Worm (Caenorhabditis elegans) whole organism, L2 larva: Measurements from ENCODE around the gene C08E8.5.
A peak's percentile ranks its signal among the peaks of the same experiment; 100 is the strongest.

ENCODE experiments used
- C34F6.9 ChIP-seq: fragments of 150-350 bp; optimal IDR thresholded peaks from 2 replicates; lab custom pipeline; 2014; ENCODE audit warnings: missing biosample characterization, missing genetic modification characterization
- F13H6.1 ChIP-seq: sonication (generic microtip); optimal IDR thresholded peaks from 2 replicates; lab custom pipeline; 2016; ENCODE audit warnings: missing genetic modification characterization, missing compliant biosample characterization
- R02D3.7 ChIP-seq: fragments of 150-350 bp; optimal IDR thresholded peaks from 2 replicates; lab custom pipeline; 2014; ENCODE audit warnings: missing biosample characterization, missing genetic modification characterization
- Y55F3AM.14 ChIP-seq: fragments of 200-800 bp; sonication (Bioruptor generic); optimal IDR thresholded peaks from 2 replicates; lab custom pipeline; 2018; ENCODE audit warnings: mild to moderate bottlenecking, missing genetic modification characterization, missing compliant biosample characterization
- ZK546.5 ChIP-seq: sonication (generic microtip); optimal IDR thresholded peaks from 2 replicates; lab custom pipeline; 2017; ENCODE audit warnings: missing biosample characterization, missing genetic modification characterization
- alr-1 ChIP-seq: fragments of 150-350 bp; optimal IDR thresholded peaks from 2 replicates; lab custom pipeline; 2014; ENCODE audit warnings: missing biosample characterization, missing genetic modification characterization
- ama-1 ChIP-seq: fragments of 150-350 bp; optimal IDR thresholded peaks from 2 replicates; lab custom pipeline; 2018; ENCODE audit warnings: inconsistent platforms
- blmp-1 ChIP-seq: sonication (generic microtip); optimal IDR thresholded peaks from 2 replicates; lab custom pipeline; 2017; ENCODE audit warnings: missing genetic modification characterization, mild to moderate bottlenecking, missing compliant biosample characterization, antibody characterized with exemption, moderate library complexity; ENCODE audit not compliant: insufficient read depth
- ceh-16 ChIP-seq: fragments of 150-350 bp; optimal IDR thresholded peaks from 2 replicates; lab custom pipeline; 2014; ENCODE audit warnings: missing biosample characterization, missing genetic modification characterization
- crh-2 ChIP-seq: sonication (generic microtip); optimal IDR thresholded peaks from 2 replicates; lab custom pipeline; 2017; ENCODE audit warnings: missing biosample characterization, missing genetic modification characterization
- dmd-4 ChIP-seq: sonication (generic microtip); optimal IDR thresholded peaks from 2 replicates; lab custom pipeline; 2017; ENCODE audit warnings: missing biosample characterization, missing genetic modification characterization
- egl-27 ChIP-seq: sonication (generic microtip); optimal IDR thresholded peaks from 3 replicates; lab custom pipeline; 2017; ENCODE audit warnings: missing biosample characterization, missing genetic modification reagents, missing genetic modification characterization
- elt-1 ChIP-seq: fragments of 150-350 bp; optimal IDR thresholded peaks from 2 replicates; lab custom pipeline; 2014; ENCODE audit warnings: missing biosample characterization, missing genetic modification characterization
- elt-3 ChIP-seq: sonication (generic microtip); optimal IDR thresholded peaks from 2 replicates; lab custom pipeline; 2017; ENCODE audit warnings: missing biosample characterization, missing genetic modification characterization
- fos-1 ChIP-seq: fragments of 150-350 bp; optimal IDR thresholded peaks from 2 replicates; lab custom pipeline; 2014; ENCODE audit warnings: missing biosample characterization, missing genetic modification characterization
- gmeb-1 ChIP-seq: fragments of 150-350 bp; optimal IDR thresholded peaks from 2 replicates; lab custom pipeline; 2014; ENCODE audit warnings: missing biosample characterization, missing genetic modification characterization
- lin-11 ChIP-seq: fragments of 150-350 bp; sonication (generic microtip); optimal IDR thresholded peaks from 2 replicates; lab custom pipeline; 2014; ENCODE audit warnings: missing biosample characterization, missing genetic modification characterization, inconsistent platforms, mixed read lengths
- lin-13 ChIP-seq: fragments of 150-350 bp; optimal IDR thresholded peaks from 2 replicates; lab custom pipeline; 2014; ENCODE audit warnings: missing biosample characterization, missing genetic modification reagents, missing genetic modification characterization
- lin-39 ChIP-seq: fragments of 150-350 bp; optimal IDR thresholded peaks from 2 replicates; lab custom pipeline; 2014; ENCODE audit warnings: missing biosample characterization, missing genetic modification reagents, missing genetic modification characterization
- lsy-2 ChIP-seq, 2 experiments: fragments of 150-350 bp in 1 of 2; sonication (generic microtip) in 1 of 2; optimal IDR thresholded peaks; 2 replicates each; lab custom pipeline; 2014 to 2017; ENCODE audit warnings: missing biosample characterization in 2 of 2, missing genetic modification characterization in 2 of 2
- mab-5 ChIP-seq: fragments of 150-350 bp; optimal IDR thresholded peaks from 2 replicates; lab custom pipeline; 2014; ENCODE audit warnings: missing biosample characterization, missing genetic modification characterization
- mbf-1 ChIP-seq: sonication (generic microtip); optimal IDR thresholded peaks from 2 replicates; lab custom pipeline; 2017; ENCODE audit warnings: missing biosample characterization, missing genetic modification characterization
- mdl-1 ChIP-seq, 2 experiments: fragments of 150-350 bp in 1 of 2; sonication (generic microtip) in 1 of 2; optimal IDR thresholded peaks; 2 replicates each; lab custom pipeline; 2017; ENCODE audit warnings: missing biosample characterization in 2 of 2, missing genetic modification characterization in 2 of 2
- nhr-12 ChIP-seq: fragments of 150-350 bp; optimal IDR thresholded peaks from 2 replicates; lab custom pipeline; 2014; ENCODE audit warnings: missing biosample characterization, missing genetic modification characterization
- nhr-129 ChIP-seq: fragments of 150-350 bp; optimal IDR thresholded peaks from 2 replicates; lab custom pipeline; 2014; ENCODE audit warnings: missing biosample characterization, missing genetic modification characterization
- nhr-21 ChIP-seq: fragments of 150-350 bp; optimal IDR thresholded peaks from 2 replicates; lab custom pipeline; 2014; ENCODE audit warnings: missing biosample characterization, missing genetic modification characterization
- nhr-23 ChIP-seq: fragments of 150-350 bp; optimal IDR thresholded peaks from 2 replicates; lab custom pipeline; 2014; ENCODE audit warnings: missing biosample characterization, missing genetic modification reagents, missing genetic modification characterization
- nhr-6 ChIP-seq: fragments of 150-350 bp; optimal IDR thresholded peaks from 2 replicates; lab custom pipeline; 2014; ENCODE audit warnings: missing biosample characterization, missing genetic modification characterization
- peb-1 ChIP-seq: fragments of 150-350 bp; optimal IDR thresholded peaks from 2 replicates; lab custom pipeline; 2014; ENCODE audit warnings: missing biosample characterization, missing genetic modification characterization
- skn-1 ChIP-seq: sonication (generic microtip); optimal IDR thresholded peaks from 2 replicates; lab custom pipeline; 2017; ENCODE audit warnings: missing biosample characterization, missing genetic modification characterization
- sma-3 ChIP-seq: sonication (generic microtip); optimal IDR thresholded peaks from 2 replicates; lab custom pipeline; 2016; ENCODE audit warnings: missing genetic modification reagents, missing genetic modification characterization, missing compliant biosample characterization
- sma-9 ChIP-seq, 2 experiments: fragments of 150-350 bp in 1 of 2; sonication (generic microtip) in 1 of 2; optimal IDR thresholded peaks; 2 replicates each; lab custom pipeline; 2014 to 2016; ENCODE audit warnings: missing genetic modification characterization in 2 of 2, mild to moderate bottlenecking in 1 of 2, missing biosample characterization in 1 of 2, missing compliant biosample characterization in 1 of 2, missing genetic modification reagents in 1 of 2, moderate library complexity in 1 of 2
- snpc-4 ChIP-seq: fragments of 150-350 bp; optimal IDR thresholded peaks from 2 replicates; lab custom pipeline; 2014; ENCODE audit warnings: missing biosample characterization, missing genetic modification characterization
- unc-39 ChIP-seq: fragments of 150-350 bp; optimal IDR thresholded peaks from 2 replicates; lab custom pipeline; 2014; ENCODE audit warnings: missing biosample characterization, missing genetic modification characterization
- unc-55 ChIP-seq: fragments of 150-350 bp; sonication (generic microtip); optimal IDR thresholded peaks from 3 replicates; lab custom pipeline; 2014; ENCODE audit warnings: missing biosample characterization, missing genetic modification reagents, missing genetic modification characterization
- zag-1 ChIP-seq: fragments of 150-350 bp; optimal IDR thresholded peaks from 2 replicates; lab custom pipeline; 2014; ENCODE audit warnings: missing biosample characterization, missing genetic modification characterization
- ztf-1 ChIP-seq: fragments of 200-800 bp; sonication (Bioruptor generic); conservative IDR thresholded peaks from 2 replicates; pipeline ENCODE4 v1.3.6; 2022; ENCODE audit warnings: missing genetic modification characterization, missing compliant biosample characterization
- ztf-11 ChIP-seq: sonication (generic microtip); optimal IDR thresholded peaks from 2 replicates; lab custom pipeline; 2017; ENCODE audit warnings: missing biosample characterization, missing genetic modification characterization
- ztf-4 ChIP-seq: fragments of 150-350 bp; optimal IDR thresholded peaks from 2 replicates; lab custom pipeline; 2014; ENCODE audit warnings: missing biosample characterization, missing genetic modification characterization

Gene C08E8.5

DNA sequence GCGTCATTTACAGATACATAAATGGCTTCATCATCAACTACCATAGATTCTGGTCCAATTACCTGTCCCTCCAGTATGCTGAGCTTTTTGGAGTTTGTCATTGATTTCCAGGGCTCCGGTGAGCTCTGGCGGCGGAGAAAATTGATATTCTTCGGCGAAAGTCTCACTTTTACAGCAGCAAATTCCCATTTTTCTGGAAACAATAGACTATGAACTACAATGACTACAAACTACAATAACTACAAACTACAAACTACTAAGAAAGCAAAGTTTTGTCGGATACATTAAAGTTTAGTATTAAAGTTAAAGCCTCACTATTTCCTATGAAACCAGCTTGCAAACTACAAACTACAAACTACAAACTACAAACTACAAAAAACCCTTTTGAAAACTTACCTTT lies 4.0 kb downstream of the C08E8.5 start, which contains the start of gene C08E8.2:
Gene C08E8.2, minus strand, starts transcription at position 101 of the 400 bp plus-strand sequence.
- no peak for TF ChIP-seq unc-39
- no peak for TF ChIP-seq peb-1
- TF ChIP-seq lsy-2 (tag; optimal IDR thresholded peaks at IDR 0.05; lab: Kevin White, UChicago): no peak
- no peak for TF ChIP-seq nhr-6 (tag; lab: Kevin White, UChicago)
- no peak for TF ChIP-seq dmd-4
- TF ChIP-seq egl-27 (tag; lab: Kevin White, UChicago): no peak
- TF ChIP-seq mbf-1 (tag; lab: Kevin White, UChicago): no peak

- TF ChIP-seq Y55F3AM.14 (GFP tag; lab: Kevin White, UChicago): no peak
- no peak for TF ChIP-seq ztf-4 (tag; lab: Kevin White, UChicago)
- TF ChIP-seq skn-1: no peak
- no peak for TF ChIP-seq ama-1
- TF ChIP-seq F13H6.1 (tag; lab: Kevin White, UChicago): no peak
- TF ChIP-seq dmd-4: no peak
- TF ChIP-seq lin-11 (tag; lab: Kevin White, UChicago): no peak
- TF ChIP-seq elt-1 (tag; lab: Kevin White, UChicago): no peak
- no peak for TF ChIP-seq peb-1
Measured at ce11 chrV:18354299-18354698, 5.5 kb downstream of the C08E8.5 start.

DNA sequence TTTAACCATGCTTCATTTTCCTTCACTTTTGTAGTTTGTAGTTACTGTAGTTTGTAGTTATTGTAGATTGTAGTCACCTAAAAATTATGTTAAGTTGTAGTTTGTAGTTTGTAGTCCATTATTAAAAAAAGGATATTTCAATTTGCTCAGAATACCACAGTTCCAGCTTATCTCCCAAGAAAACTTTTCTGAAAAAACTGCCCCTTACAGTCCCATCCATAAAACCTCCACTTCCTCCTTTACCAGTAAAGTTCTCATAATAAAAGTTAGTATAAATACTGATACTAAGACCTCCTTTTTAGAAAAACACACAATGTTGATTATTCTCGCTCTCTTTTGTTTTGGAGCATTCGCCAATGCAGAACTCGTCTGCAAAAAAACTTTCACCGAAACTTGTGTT lies 9.1 kb downstream of the C08E8.5 start, which contains the start of gene C08E8.11:
Gene C08E8.11, plus strand, starts transcription at position 301 of the 400 bp plus-strand sequence.
- TF ChIP-seq mdl-1 (tag; optimal IDR thresholded peaks at IDR 0.05; lab: Kevin White, UChicago): no peak
- TF ChIP-seq ztf-11 (tag; lab: Kevin White, UChicago): no peak
- TF ChIP-seq elt-1 (tag; lab: Kevin White, UChicago): no peak
- no peak for TF ChIP-seq peb-1
- TF ChIP-seq crh-2 (tag; lab: Kevin White, UChicago): no peak
- TF ChIP-seq lsy-2 (tag; optimal IDR thresholded peaks at IDR 0.05; lab: Kevin White, UChicago): no peak
- no peak for TF ChIP-seq nhr-12 (tag; lab: Kevin White, UChicago)
- TF ChIP-seq Y55F3AM.14 (GFP tag; lab: Kevin White, UChicago): no peak
- no peak for TF ChIP-seq ztf-4 (tag; lab: Kevin White, UChicago)
- no peak for TF ChIP-seq F13H6.1 (tag; lab: Kevin White, UChicago)

DNA sequence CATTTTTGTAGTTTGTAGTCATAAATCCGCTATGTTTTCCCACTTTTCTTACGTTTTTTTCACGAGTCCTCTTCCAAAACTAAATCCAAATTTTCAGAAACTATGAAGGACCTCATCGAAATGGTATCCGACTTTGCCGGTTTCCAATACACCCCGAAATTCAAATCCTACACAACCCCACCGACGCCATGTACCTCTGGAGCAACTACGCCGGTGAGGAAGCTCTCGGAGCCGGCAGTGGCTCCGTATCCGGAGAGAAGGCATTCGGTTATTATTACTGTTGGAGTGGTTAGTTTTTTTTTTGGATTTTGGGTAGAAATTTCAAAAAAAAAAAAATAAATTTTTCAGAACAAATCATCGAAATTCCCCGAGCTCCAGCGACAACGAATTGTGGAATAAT lies 9.7 kb downstream of the C08E8.5 start, which contains the start of gene C08E8.3:
Gene C08E8.3, plus strand, starts transcription at position 84 of the 400 bp plus-strand sequence.
- TF ChIP-seq Y55F3AM.14 (GFP tag; lab: Kevin White, UChicago): no peak
- TF ChIP-seq nhr-23: no peak
- TF ChIP-seq egl-27 (tag; lab: Kevin White, UChicago): no peak
- no peak for TF ChIP-seq elt-3 (tag; lab: Kevin White, UChicago)
- no peak for TF ChIP-seq skn-1
- no peak for TF ChIP-seq C34F6.9 (tag; lab: Kevin White, UChicago)
- TF ChIP-seq unc-55: no peak
- TF ChIP-seq ztf-1 (GFP tag; lab: Robert Waterston, UW): no peak
- no peak for TF ChIP-seq lin-13
- no peak for TF ChIP-seq snpc-4
- no peak for TF ChIP-seq F13H6.1 (tag; lab: Kevin White, UChicago)
- no peak for TF ChIP-seq ZK546.5 (tag; lab: Kevin White, UChicago)
- no peak for TF ChIP-seq ceh-16 (tag; lab: Kevin White, UChicago)
- no peak for TF ChIP-seq mab-5
- TF ChIP-seq lin-39 (tag; lab: Kevin White, UChicago): no peak
- no peak for TF ChIP-seq blmp-1
- no peak for TF ChIP-seq alr-1 (tag; lab: Kevin White, UChicago)
- TF ChIP-seq nhr-129 (tag; lab: Kevin White, UChicago): no peak
- TF ChIP-seq dmd-4: no peak

ce11 chrV:18346080-18346479 lies 13.7 kb downstream of the C08E8.5 start:
- peak; percentile 88 for TF ChIP-seq sma-9 (GFP tag; optimal IDR thresholded peaks at IDR 0.05; lab: Kevin White, UChicago)
- TF ChIP-seq sma-9 (tag; optimal IDR thresholded peaks at IDR 0.05; lab: Kevin White, UChicago): no peak
- peak; percentile 72 for TF ChIP-seq crh-2 (tag; lab: Kevin White, UChicago)
- TF ChIP-seq gmeb-1: peak; percentile 76
- peak; percentile 100 for TF ChIP-seq fos-1 (tag; lab: Kevin White, UChicago)
- peak; percentile 85 for TF ChIP-seq egl-27 (tag; lab: Kevin White, UChicago)
- no peak for TF ChIP-seq R02D3.7
- TF ChIP-seq sma-3 (GFP tag; lab: Kevin White, UChicago): peak; percentile 81
- TF ChIP-seq zag-1 (tag; lab: Kevin White, UChicago): no peak
- TF ChIP-seq nhr-21: peak; percentile 74
- TF ChIP-seq nhr-12 (tag; lab: Kevin White, UChicago): no peak
- peak; percentile 96 for TF ChIP-seq skn-1
- peak; percentile 30 for TF ChIP-seq nhr-129 (tag; lab: Kevin White, UChicago)
- peak; percentile 38 for TF ChIP-seq F13H6.1 (tag; lab: Kevin White, UChicago)
